Fruit fly (Drosophila melanogaster) whole organism, embryonic: ENCODE data around the gene peg.
A peak's percentile ranks its signal among the peaks of the same experiment; 100 is the strongest.

Experiments
- CG10274 ChIP-seq: fragments of 200-800 bp; sonication (Bioruptor generic); optimal IDR thresholded peaks from 3 replicates; lab custom pipeline; 2017; ENCODE audit warnings: missing biosample characterization, mild to moderate bottlenecking, missing genetic modification characterization
- CG10366 ChIP-seq: fragments of 200-800 bp; sonication (Bioruptor generic); IDR thresholded peaks from 2 replicates; pipeline ENCODE4 v1.3.6; 2022; ENCODE audit warnings: missing biosample characterization, missing genetic modification characterization
- CG10654 ChIP-seq: fragments of 200-800 bp; sonication (Bioruptor generic); optimal IDR thresholded peaks from 2 replicates; lab custom pipeline; 2016; ENCODE audit warnings: missing biosample characterization, missing genetic modification characterization
- CG11085 ChIP-seq: fragments of 200-800 bp; sonication (Bioruptor generic); IDR thresholded peaks from 2 replicates; pipeline ENCODE4 v1.3.6; 2022; ENCODE audit warnings: missing biosample characterization, missing genetic modification characterization
- CG11247 ChIP-seq: fragments of 200-800 bp; sonication (Bioruptor generic); IDR thresholded peaks from 2 replicates; pipeline ENCODE4 v1.3.6; 2022; ENCODE audit warnings: missing biosample characterization, missing genetic modification characterization
- CG11560 ChIP-seq: fragments of 200-800 bp; sonication (Bioruptor generic); IDR thresholded peaks from 3 replicates; pipeline ENCODE4 v1.3.6; 2022; ENCODE audit warnings: missing biosample characterization, missing genetic modification characterization
- CG15011 ChIP-seq: fragments of 200-800 bp; sonication (Bioruptor generic); optimal IDR thresholded peaks from 3 replicates; lab custom pipeline; 2018; ENCODE audit warnings: missing biosample characterization, mild to moderate bottlenecking, missing genetic modification characterization
- CG15601 ChIP-seq: fragments of 200-800 bp; sonication (Bioruptor generic); optimal IDR thresholded peaks from 3 replicates; lab custom pipeline; 2019; ENCODE audit warnings: missing biosample characterization, mild to moderate bottlenecking, missing genetic modification characterization, moderate library complexity
- CG17186 ChIP-seq: fragments of 200-800 bp; sonication (Bioruptor generic); optimal IDR thresholded peaks from 3 replicates; lab custom pipeline; 2017; ENCODE audit warnings: missing biosample characterization, missing genetic modification reagents, missing genetic modification characterization
- CG17612 ChIP-seq: fragments of 200-800 bp; sonication (Bioruptor generic); IDR thresholded peaks from 2 replicates; pipeline ENCODE4 v1.3.6; 2022; ENCODE audit warnings: missing biosample characterization, missing genetic modification characterization
- CG18011 ChIP-seq: fragments of 200-800 bp; sonication (Bioruptor generic); optimal IDR thresholded peaks from 2 replicates; lab custom pipeline; 2017; ENCODE audit warnings: missing biosample characterization, missing genetic modification characterization, mild to moderate bottlenecking, moderate library complexity, missing genotype
- CG34224 ChIP-seq: fragments of 200-800 bp; sonication (Bioruptor generic); IDR thresholded peaks from 3 replicates; pipeline ENCODE4 v1.3.6; 2022; ENCODE audit warnings: missing biosample characterization, missing genetic modification characterization; ENCODE audit not compliant: partially characterized antibody
- CG34376 ChIP-seq: fragments of 200-800 bp; sonication (Bioruptor generic); optimal IDR thresholded peaks from 2 replicates; lab custom pipeline; 2018; ENCODE audit warnings: missing biosample characterization, mild to moderate bottlenecking, missing genetic modification characterization
- CG4282 ChIP-seq: fragments of 200-800 bp; sonication (Bioruptor generic); optimal IDR thresholded peaks from 2 replicates; lab custom pipeline; 2016; ENCODE audit warnings: missing biosample characterization, missing genetic modification characterization
- CG4360 ChIP-seq: fragments of 200-800 bp; sonication (Bioruptor generic); IDR thresholded peaks from 2 replicates; pipeline ENCODE4 v1.3.6; 2022; ENCODE audit warnings: missing biosample characterization, missing genetic modification characterization
- Dip2 ChIP-seq: fragments of 200-800 bp; sonication (Bioruptor generic); IDR thresholded peaks from 2 replicates; pipeline ENCODE4 v1.3.6; 2022; ENCODE audit warnings: missing biosample characterization, missing genetic modification characterization
- Dip3 ChIP-seq: fragments of 200-800 bp; sonication (Bioruptor generic); optimal IDR thresholded peaks from 3 replicates; lab custom pipeline; 2016; ENCODE audit warnings: missing biosample characterization, missing genetic modification characterization
- Dll ChIP-seq: fragments of 200-800 bp; sonication (Bioruptor generic); IDR thresholded peaks from 4 replicates; pipeline ENCODE4 v1.3.6; 2022; ENCODE audit warnings: missing biosample characterization, missing genetic modification characterization; ENCODE audit not compliant: partially characterized antibody
- E2f1 ChIP-seq: fragments of 200-800 bp; sonication (Bioruptor generic); IDR thresholded peaks from 2 replicates; pipeline ENCODE4 v1.3.6; 2022; ENCODE audit warnings: missing biosample characterization, missing genetic modification characterization
- Fer3 ChIP-seq: fragments of 200-800 bp; sonication (Bioruptor generic); optimal IDR thresholded peaks from 2 replicates; lab custom pipeline; 2018; ENCODE audit warnings: missing biosample characterization, mild to moderate bottlenecking, missing genetic modification characterization, moderate library complexity
- Gug ChIP-seq: fragments of 200-800 bp; sonication (Bioruptor generic); IDR thresholded peaks from 4 replicates; pipeline ENCODE4 v1.3.6; 2022; ENCODE audit warnings: missing biosample characterization, missing genetic modification characterization
- HmgD ChIP-seq: fragments of 200-800 bp; sonication (Bioruptor generic); optimal IDR thresholded peaks from 3 replicates; lab custom pipeline; 2016; ENCODE audit warnings: missing biosample characterization, missing genetic modification characterization
- Hsf ChIP-seq: fragments of 200-800 bp; sonication (Bioruptor generic); optimal IDR thresholded peaks from 3 replicates; lab custom pipeline; 2016; ENCODE audit warnings: missing biosample characterization, missing genetic modification characterization
- Mad ChIP-seq: fragments of 200-800 bp; sonication (Bioruptor generic); optimal IDR thresholded peaks from 2 replicates; lab custom pipeline; 2016; ENCODE audit warnings: missing biosample characterization, missing genetic modification characterization
- Med ChIP-seq: fragments of 200-800 bp; sonication (Bioruptor generic); peaks from one replicate; lab custom pipeline; 2016; ENCODE audit warnings: missing biosample characterization, missing genetic modification characterization, mild to moderate bottlenecking, inconsistent platforms, moderate library complexity
- Mrtf ChIP-seq: fragments of 200-800 bp; sonication (Bioruptor generic); IDR thresholded peaks from 3 replicates; pipeline ENCODE4 v1.3.6; 2022; ENCODE audit warnings: missing biosample characterization, missing genetic modification characterization
- Opbp ChIP-seq: fragments of 200-800 bp; sonication (Bioruptor generic); IDR thresholded peaks from 3 replicates; pipeline ENCODE4 v1.3.6; 2022; ENCODE audit warnings: missing biosample characterization, missing genetic modification characterization; ENCODE audit not compliant: partially characterized antibody
- YL-1 ChIP-seq: fragments of 200-800 bp; sonication (Bioruptor generic); optimal IDR thresholded peaks from 3 replicates; lab custom pipeline; 2017; ENCODE audit warnings: missing biosample characterization, mild to moderate bottlenecking, missing genetic modification characterization
- abd-A ChIP-seq: fragments of 200-800 bp; sonication (Bioruptor generic); optimal IDR thresholded peaks from 3 replicates; lab custom pipeline; 2019; ENCODE audit warnings: missing biosample characterization, mild to moderate bottlenecking, missing genetic modification characterization, moderate library complexity
- az2 ChIP-seq: fragments of 200-800 bp; sonication (Bioruptor generic); optimal IDR thresholded peaks from 3 replicates; lab custom pipeline; 2016; ENCODE audit warnings: missing biosample characterization, missing genetic modification characterization
- bcd ChIP-seq: fragments of 200-800 bp; sonication (Bioruptor generic); optimal IDR thresholded peaks from 2 replicates; lab custom pipeline; 2017; ENCODE audit warnings: missing biosample characterization, mild to moderate bottlenecking, missing genetic modification characterization
- cato ChIP-seq: fragments of 200-800 bp; sonication (Bioruptor generic); optimal IDR thresholded peaks from 2 replicates; lab custom pipeline; 2016; ENCODE audit warnings: missing biosample characterization, missing genetic modification characterization, borderline replicate concordance
- caup ChIP-seq: fragments of 200-800 bp; sonication (Bioruptor generic); optimal IDR thresholded peaks from 3 replicates; lab custom pipeline; 2017; ENCODE audit warnings: missing biosample characterization, mild to moderate bottlenecking, missing genetic modification characterization, moderate library complexity; ENCODE audit not compliant: severe bottlenecking
- crp ChIP-seq, 2 experiments: fragments of 200-800 bp; sonication (Bioruptor generic); optimal IDR thresholded peaks; 2 replicates in 1 of 2; 3 replicates in 1 of 2; lab custom pipeline; 2017; ENCODE audit warnings: missing biosample characterization in 2 of 2, missing genetic modification characterization in 2 of 2, mild to moderate bottlenecking in 1 of 2, moderate library complexity in 1 of 2
- esg ChIP-seq: fragments of 200-800 bp; sonication (Bioruptor generic); conservative IDR thresholded peaks from 2 replicates; pipeline ENCODE4 v1.3.6; 2022; ENCODE audit warnings: missing biosample characterization, missing genetic modification characterization
- gcm ChIP-seq: fragments of 200-800 bp; sonication (Bioruptor generic); optimal IDR thresholded peaks from 2 replicates; lab custom pipeline; 2019; ENCODE audit warnings: missing biosample characterization, mild to moderate bottlenecking, missing genetic modification characterization, moderate library complexity
- gem ChIP-seq: fragments of 200-800 bp; sonication (Bioruptor generic); optimal IDR thresholded peaks from 2 replicates; lab custom pipeline; 2019; ENCODE audit warnings: missing biosample characterization, mild to moderate bottlenecking, missing genetic modification characterization, moderate library complexity
- inv ChIP-seq: fragments of 200-800 bp; sonication (Bioruptor generic); IDR thresholded peaks from 2 replicates; pipeline ENCODE4 v1.3.6; 2022; ENCODE audit warnings: missing biosample characterization, missing genetic modification characterization; ENCODE audit not compliant: partially characterized antibody
- kni ChIP-seq: fragments of 200-800 bp; sonication (Bioruptor generic); optimal IDR thresholded peaks from 3 replicates; lab custom pipeline; 2017; ENCODE audit warnings: mild to moderate bottlenecking, missing biosample characterization, missing genetic modification reagents, missing genetic modification characterization
- mld ChIP-seq: fragments of 200-800 bp; sonication (Bioruptor generic); IDR thresholded peaks from 3 replicates; pipeline ENCODE4 v1.3.6; 2022; ENCODE audit warnings: missing biosample characterization, missing genetic modification characterization; ENCODE audit not compliant: partially characterized antibody
- nom ChIP-seq: fragments of 200-800 bp; sonication (Bioruptor generic); optimal IDR thresholded peaks from 2 replicates; lab custom pipeline; 2017; ENCODE audit warnings: missing biosample characterization, missing genetic modification characterization, mild to moderate bottlenecking, moderate library complexity, missing genetic modification reagents
- pan ChIP-seq, 4 experiments: fragments of >200 bp in 3 of 4; fragments of 200-800 bp in 1 of 4; sonication (Bioruptor generic) in 1 of 4; optimal IDR thresholded peaks in 3 of 4; IDR thresholded peaks in 1 of 4; 2 replicates each; pipeline versions ENCODE4 v1.3.6 to Lab custom; 2017 to 2022; ENCODE audit warnings: missing biosample characterization in 2 of 4, missing genetic modification characterization in 2 of 4, mixed read lengths in 1 of 4
- vvl ChIP-seq: fragments of 200-800 bp; sonication (Bioruptor generic); IDR thresholded peaks from 2 replicates; pipeline ENCODE4 v1.3.6; 2022; ENCODE audit warnings: missing biosample characterization, missing genetic modification characterization
- zen2 ChIP-seq: fragments of 200-800 bp; sonication (Bioruptor generic); IDR thresholded peaks from 3 replicates; pipeline ENCODE4 v1.3.6; 2022; ENCODE audit warnings: missing biosample characterization, missing genetic modification characterization; ENCODE audit not compliant: partially characterized antibody
- zfh2 ChIP-seq: fragments of 200-800 bp; sonication (Bioruptor generic); optimal IDR thresholded peaks from 2 replicates; lab custom pipeline; 2016; ENCODE audit warnings: missing biosample characterization, missing genetic modification characterization

The peg gene

dm6 chr3R:21065010-21065695, 41.2 kb upstream of the peg start, which contains the start of gene AnxB9 (continued):
- TF ChIP-seq Fer3 (tag; lab: Kevin White, UChicago): peak; percentile 57
- no peak for TF ChIP-seq cato (GFP tag; lab: Kevin White, UChicago)
- no peak for TF ChIP-seq CG10654 (GFP tag; lab: Kevin White, UChicago)
- TF ChIP-seq CG4282 (GFP tag; lab: Kevin White, UChicago): peak; percentile 8
- no peak for TF ChIP-seq CG17612 (GFP tag; lab: Robert Waterston, UW)
- TF ChIP-seq YL-1 (GFP tag; lab: Kevin White, UChicago): no peak
- no peak for TF ChIP-seq CG18011 (GFP tag; lab: Kevin White, UChicago)
- TF ChIP-seq CG11247 (GFP tag; lab: Robert Waterston, UW): peak; percentile 50
- no peak for TF ChIP-seq esg
- TF ChIP-seq CG4360: peak; percentile 82
- no peak for TF ChIP-seq CG10366
- TF ChIP-seq Opbp: peak; percentile 77
- TF ChIP-seq CG17186 (GFP tag; lab: Kevin White, UChicago): no peak
- TF ChIP-seq pan (optimal IDR thresholded peaks at IDR 0.05; lab: Kevin White, UChicago): no peak
- TF ChIP-seq pan (GFP tag; optimal IDR thresholded peaks at IDR 0.05 in 1 of 2, IDR thresholded peaks at IDR 0.05 in 1 of 2): no peak
- TF ChIP-seq CG15011: no peak
- peak; percentile 1 for TF ChIP-seq Dip3 (GFP tag; lab: Kevin White, UChicago)
- no peak for TF ChIP-seq Mad
- peak; percentile 89 for TF ChIP-seq CG34376 (GFP tag; lab: Kevin White, UChicago)
- TF ChIP-seq Med (GFP tag; lab: Kevin White, UChicago): peak; percentile 89
- TF ChIP-seq caup (GFP tag; lab: Kevin White, UChicago): peak; percentile 60
- TF ChIP-seq gcm (GFP tag; lab: Kevin White, UChicago): no peak
- no peak for TF ChIP-seq Mrtf (GFP tag; lab: Robert Waterston, UW)
- TF ChIP-seq Gug (GFP tag; lab: Robert Waterston, UW): 0 out of 4 replicates have a peak, but pooled peaks have one; percentile 7
- peak; percentile 39; the same call in 1 of the 2 replicates for TF ChIP-seq E2f1 (GFP tag; lab: Robert Waterston, UW)
- no peak for TF ChIP-seq inv (GFP tag; lab: Robert Waterston, UW)
- no peak for TF ChIP-seq gem (tag; lab: Kevin White, UChicago)
- no peak for TF ChIP-seq Hsf (GFP tag; lab: Kevin White, UChicago)
- TF ChIP-seq CG11085 (GFP tag; lab: Robert Waterston, UW): no peak

DNA sequence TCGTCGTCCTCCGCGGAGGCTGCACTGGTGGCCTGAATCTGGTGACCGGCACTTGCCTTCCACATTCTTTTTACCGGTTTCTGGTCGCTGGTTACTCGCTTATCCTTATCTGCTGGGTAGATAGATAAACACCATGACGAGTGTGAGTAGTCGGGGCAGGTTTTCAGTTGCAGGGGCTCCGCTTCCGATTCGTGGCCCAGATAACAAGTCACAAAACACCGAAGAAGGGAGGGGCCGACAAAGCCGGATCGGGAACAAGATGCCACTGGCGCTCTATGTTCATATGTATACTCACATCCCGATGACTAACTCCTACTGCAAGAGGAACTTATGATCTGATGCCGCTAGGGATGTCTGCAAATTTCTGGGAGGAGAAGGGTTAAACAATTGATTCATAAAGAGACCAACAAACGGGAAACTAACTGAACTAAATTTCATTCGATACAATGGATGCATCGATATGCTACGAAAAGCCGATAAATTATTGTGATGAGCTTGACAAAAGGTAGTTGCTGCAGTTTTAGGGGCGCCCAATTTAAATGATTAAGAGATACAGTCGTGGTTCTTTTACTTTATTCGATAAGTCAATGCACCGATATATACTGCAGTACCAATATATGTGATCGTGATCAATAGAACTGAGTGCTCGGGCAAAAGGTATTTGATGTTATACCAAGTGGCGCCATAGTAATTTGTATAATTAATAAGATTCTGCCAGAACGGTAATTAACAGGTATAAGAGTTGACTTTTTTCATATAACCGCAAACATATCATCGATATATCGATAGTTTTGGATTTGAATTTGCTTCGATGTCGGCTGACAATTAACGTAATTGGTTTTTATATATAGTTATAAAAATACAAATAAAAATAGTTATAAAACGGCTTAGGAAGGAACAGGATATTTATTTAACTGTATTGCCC, 40.3 kb upstream of the peg start, which contains the start of gene Cortactin:
Gene Cortactin, minus strand, starts transcription at position 472 of the 925 bp plus-strand sequence.
- no peak for TF ChIP-seq crp (GFP tag; optimal IDR thresholded peaks at IDR 0.05; lab: Kevin White, UChicago)
- peak; percentile 88 for TF ChIP-seq CG34224
- TF ChIP-seq az2 (GFP tag; lab: Kevin White, UChicago): no peak
- peak; percentile 10 for TF ChIP-seq abd-A (tag; lab: Kevin White, UChicago)
- TF ChIP-seq zfh2 (GFP tag; lab: Kevin White, UChicago): peak; percentile 11
- TF ChIP-seq vvl (GFP tag; lab: Robert Waterston, UW): peak; percentile 65; the same call in 1 of the 2 replicates
- peak; percentile 70 for TF ChIP-seq mld (GFP tag; lab: Robert Waterston, UW)
- peak; percentile 98 for TF ChIP-seq CG18011 (GFP tag; lab: Kevin White, UChicago)
- no peak for TF ChIP-seq bcd (GFP tag; lab: Kevin White, UChicago)
- peak; percentile 100 for TF ChIP-seq CG11560 (tag; lab: Robert Waterston, UW)
- TF ChIP-seq CG15601 (tag; lab: Kevin White, UChicago): no peak
- no peak for TF ChIP-seq Dip2 (GFP tag; lab: Robert Waterston, UW)
- TF ChIP-seq Dll (GFP tag; lab: Robert Waterston, UW): peak; percentile 96
- TF ChIP-seq kni (GFP tag; lab: Kevin White, UChicago): peak; percentile 77
- TF ChIP-seq nom (GFP tag; lab: Kevin White, UChicago): peak; percentile 18
- TF ChIP-seq zen2 (GFP tag; lab: Robert Waterston, UW): peak; percentile 93
- TF ChIP-seq inv (GFP tag; lab: Robert Waterston, UW): peak; percentile 83
- peak; percentile 52 for TF ChIP-seq HmgD
- no peak for TF ChIP-seq CG10274 (GFP tag; lab: Kevin White, UChicago)
